Worm (Caenorhabditis elegans): ENCODE measurements around the gene gmap-1.

ce11 chrX:12978569-12978968 lies 43.8 kb upstream of the gmap-1 start:
- TF ChIP-seq nhr-28 (tag; optimal IDR thresholded peaks at IDR 0.05) (no peak), lin-13 (GFP tag; optimal IDR thresholded peaks at IDR 0.05) (no peak)

All from whole organism, L1 larva.